Fruit fly (Drosophila melanogaster) whole organism, embryonic: ENCODE data around the gene Sik2.

ENCODE experiments used
- Atf3 ChIP-seq: fragments of 200-800 bp; sonication (Bioruptor generic); optimal IDR thresholded peaks from 3 replicates; lab custom pipeline; 2016; ENCODE audit warnings: missing biosample characterization, missing genetic modification characterization
- CG10274 ChIP-seq: fragments of 200-800 bp; sonication (Bioruptor generic); optimal IDR thresholded peaks from 3 replicates; lab custom pipeline; 2017; ENCODE audit warnings: missing biosample characterization, mild to moderate bottlenecking, missing genetic modification characterization
- CG10979 ChIP-seq: fragments of 200-800 bp; sonication (Bioruptor generic); optimal IDR thresholded peaks from 2 replicates; lab custom pipeline; 2018; ENCODE audit warnings: missing biosample characterization, mild to moderate bottlenecking, missing genetic modification characterization, moderate library complexity
- CG11247 ChIP-seq: fragments of 200-800 bp; sonication (Bioruptor generic); IDR thresholded peaks from 2 replicates; pipeline ENCODE4 v1.3.6; 2022; ENCODE audit warnings: missing biosample characterization, missing genetic modification characterization
- CG11504 ChIP-seq: fragments of 200-800 bp; sonication (Bioruptor generic); optimal IDR thresholded peaks from 3 replicates; lab custom pipeline; 2019; ENCODE audit warnings: missing biosample characterization, mild to moderate bottlenecking, missing genetic modification characterization, moderate library complexity
- CG1233 ChIP-seq: fragments of 200-800 bp; sonication (Bioruptor generic); optimal IDR thresholded peaks from 4 replicates; lab custom pipeline; 2018; ENCODE audit warnings: missing biosample characterization, mild to moderate bottlenecking, missing genetic modification characterization
- CG12391 ChIP-seq: fragments of 200-800 bp; sonication (Bioruptor generic); optimal IDR thresholded peaks from 3 replicates; lab custom pipeline; 2018; ENCODE audit warnings: missing biosample characterization, mild to moderate bottlenecking, missing genetic modification characterization, moderate library complexity
- CG12744 ChIP-seq: fragments of 200-800 bp; sonication (Bioruptor generic); optimal IDR thresholded peaks from 2 replicates; lab custom pipeline; 2016; ENCODE audit warnings: missing biosample characterization, missing genetic modification characterization
- CG15269 ChIP-seq: fragments of 200-800 bp; sonication (Bioruptor generic); optimal IDR thresholded peaks from 2 replicates; lab custom pipeline; 2018; ENCODE audit warnings: missing biosample characterization, mild to moderate bottlenecking, missing genetic modification characterization, moderate library complexity
- CG1647 ChIP-seq: fragments of 200-800 bp; sonication (Bioruptor generic); optimal IDR thresholded peaks from 3 replicates; lab custom pipeline; 2016; ENCODE audit warnings: missing biosample characterization, missing genetic modification characterization
- CG1832 ChIP-seq: fragments of 200-800 bp; sonication (Bioruptor generic); optimal IDR thresholded peaks from 2 replicates; lab custom pipeline; 2017; ENCODE audit warnings: missing biosample characterization, mild to moderate bottlenecking, missing genetic modification characterization, inconsistent platforms
- CG2199 ChIP-seq: fragments of 200-800 bp; sonication (Bioruptor generic); IDR thresholded peaks from 3 replicates; pipeline ENCODE4 v1.3.6; 2022; ENCODE audit warnings: missing biosample characterization, missing genetic modification characterization
- CG30020 ChIP-seq: fragments of 200-800 bp; optimal IDR thresholded peaks from 2 replicates; lab custom pipeline; 2019; ENCODE audit warnings: missing biosample characterization, mild to moderate bottlenecking, missing genetic modification characterization, moderate library complexity
- CG4282 ChIP-seq: fragments of 200-800 bp; sonication (Bioruptor generic); optimal IDR thresholded peaks from 2 replicates; lab custom pipeline; 2016; ENCODE audit warnings: missing biosample characterization, missing genetic modification characterization
- CG7271 ChIP-seq: fragments of 200-800 bp; sonication (Bioruptor generic); optimal IDR thresholded peaks from 2 replicates; lab custom pipeline; 2018; ENCODE audit warnings: missing biosample characterization, mild to moderate bottlenecking, missing genetic modification characterization, moderate library complexity
- CG8089 ChIP-seq: fragments of 200-800 bp; sonication (Bioruptor generic); optimal IDR thresholded peaks from 3 replicates; lab custom pipeline; 2016; ENCODE audit warnings: missing biosample characterization, missing genetic modification characterization
- CG8290 ChIP-seq, 3 experiments: fragments of 200-800 bp; sonication (Bioruptor generic); optimal IDR thresholded peaks; 2 replicates each; lab custom pipeline; 2016 to 2019; ENCODE audit warnings: missing biosample characterization in 3 of 3, missing genetic modification characterization in 3 of 3, mild to moderate bottlenecking in 2 of 3, moderate library complexity in 1 of 3
- CG8388 ChIP-seq: fragments of 200-800 bp; sonication (Bioruptor generic); optimal IDR thresholded peaks from 2 replicates; lab custom pipeline; 2019; ENCODE audit warnings: missing biosample characterization, mild to moderate bottlenecking, missing genetic modification characterization, moderate library complexity
- CG8944 ChIP-seq: fragments of 200-800 bp; sonication (Bioruptor generic); optimal IDR thresholded peaks from 3 replicates; lab custom pipeline; 2016; ENCODE audit warnings: missing biosample characterization, missing genetic modification characterization
- CG9797 ChIP-seq: fragments of 200-800 bp; sonication (Bioruptor generic); optimal IDR thresholded peaks from 3 replicates; lab custom pipeline; 2018; ENCODE audit warnings: missing biosample characterization, mild to moderate bottlenecking, missing genetic modification characterization
- D19A ChIP-seq: fragments of 200-800 bp; optimal IDR thresholded peaks from 3 replicates; lab custom pipeline; 2019; ENCODE audit warnings: missing biosample characterization, mild to moderate bottlenecking, missing genetic modification characterization, moderate library complexity
- Dip2 ChIP-seq: fragments of 200-800 bp; sonication (Bioruptor generic); IDR thresholded peaks from 2 replicates; pipeline ENCODE4 v1.3.6; 2022; ENCODE audit warnings: missing biosample characterization, missing genetic modification characterization
- Dip3 ChIP-seq: fragments of 200-800 bp; sonication (Bioruptor generic); optimal IDR thresholded peaks from 3 replicates; lab custom pipeline; 2016; ENCODE audit warnings: missing biosample characterization, missing genetic modification characterization
- Dll ChIP-seq: fragments of 200-800 bp; sonication (Bioruptor generic); IDR thresholded peaks from 4 replicates; pipeline ENCODE4 v1.3.6; 2022; ENCODE audit warnings: missing biosample characterization, missing genetic modification characterization; ENCODE audit not compliant: partially characterized antibody
- Hr51 ChIP-seq, 2 experiments: fragments of 200-800 bp; sonication (Bioruptor generic); optimal IDR thresholded peaks; 2 replicates in 1 of 2; 3 replicates in 1 of 2; lab custom pipeline; 2016 to 2018; ENCODE audit warnings: missing biosample characterization in 2 of 2, missing genetic modification characterization in 2 of 2, mild to moderate bottlenecking in 1 of 2, moderate library complexity in 1 of 2
- MTF-1 ChIP-seq: fragments of 200-800 bp; sonication (Bioruptor generic); optimal IDR thresholded peaks from 2 replicates; lab custom pipeline; 2018; ENCODE audit warnings: missing biosample characterization, mild to moderate bottlenecking, missing genetic modification characterization, borderline replicate concordance
- Med ChIP-seq: fragments of 200-800 bp; sonication (Bioruptor generic); peaks from one replicate; lab custom pipeline; 2016; ENCODE audit warnings: missing biosample characterization, missing genetic modification characterization, mild to moderate bottlenecking, inconsistent platforms, moderate library complexity
- Six4 ChIP-seq: fragments of 200-800 bp; sonication (Bioruptor generic); optimal IDR thresholded peaks from 2 replicates; lab custom pipeline; 2016; ENCODE audit warnings: missing biosample characterization, missing genetic modification characterization
- Sox102F ChIP-seq: fragments of 200-800 bp; sonication (Bioruptor generic); optimal IDR thresholded peaks from 2 replicates; lab custom pipeline; 2018; ENCODE audit warnings: missing biosample characterization, mild to moderate bottlenecking, missing genetic modification characterization, moderate library complexity
- Spps ChIP-seq: fragments of 200-800 bp; sonication (Bioruptor generic); optimal IDR thresholded peaks from 2 replicates; lab custom pipeline; 2018; ENCODE audit warnings: missing biosample characterization, mild to moderate bottlenecking, missing genetic modification characterization
- abd-A ChIP-seq: fragments of 200-800 bp; sonication (Bioruptor generic); optimal IDR thresholded peaks from 3 replicates; lab custom pipeline; 2019; ENCODE audit warnings: missing biosample characterization, mild to moderate bottlenecking, missing genetic modification characterization, moderate library complexity
- bsh ChIP-seq, 2 experiments: fragments of 200-800 bp; sonication (Bioruptor generic); optimal IDR thresholded peaks; 2 replicates each; lab custom pipeline; 2017 to 2018; ENCODE audit warnings: mild to moderate bottlenecking in 2 of 2, missing biosample characterization in 2 of 2, missing genetic modification characterization in 2 of 2, moderate library complexity in 1 of 2
- disco-r ChIP-seq: fragments of 200-800 bp; sonication (Bioruptor generic); optimal IDR thresholded peaks from 2 replicates; lab custom pipeline; 2016; ENCODE audit warnings: missing biosample characterization, missing genetic modification characterization
- en ChIP-seq: fragments of 200-800 bp; sonication (Bioruptor generic); optimal IDR thresholded peaks from 2 replicates; lab custom pipeline; 2016; ENCODE audit warnings: missing biosample characterization, missing genetic modification characterization
- grau ChIP-seq: fragments of 200-800 bp; optimal IDR thresholded peaks from 3 replicates; lab custom pipeline; 2019; ENCODE audit warnings: missing biosample characterization, mild to moderate bottlenecking, missing genetic modification characterization, moderate library complexity
- ken ChIP-seq: fragments of 200-800 bp; sonication (Bioruptor generic); IDR thresholded peaks from 3 replicates; pipeline ENCODE4 v1.3.6; 2022; ENCODE audit warnings: missing biosample characterization, missing genetic modification characterization
- lmd ChIP-seq: fragments of 200-800 bp; sonication (Bioruptor generic); IDR thresholded peaks from 2 replicates; pipeline ENCODE4 v1.3.6; 2022; ENCODE audit warnings: missing biosample characterization, missing genetic modification characterization
- ranshi ChIP-seq: fragments of 200-800 bp; sonication (Bioruptor generic); IDR thresholded peaks from 2 replicates; pipeline ENCODE4 v1.3.6; 2022; ENCODE audit warnings: missing biosample characterization, missing genetic modification characterization
- salm ChIP-seq: fragments of 200-800 bp; sonication (Bioruptor generic); optimal IDR thresholded peaks from 2 replicates; lab custom pipeline; 2018; ENCODE audit warnings: missing biosample characterization, mild to moderate bottlenecking, missing genetic modification characterization
- slbo ChIP-seq: fragments of 200-800 bp; sonication (Bioruptor generic); IDR thresholded peaks from 2 replicates; pipeline ENCODE4 v1.3.6; 2022; ENCODE audit warnings: missing biosample characterization, missing genetic modification characterization
- sna ChIP-seq: fragments of 200-800 bp; sonication (Bioruptor generic); IDR thresholded peaks from 2 replicates; pipeline ENCODE4 v1.3.6; 2022; ENCODE audit warnings: missing biosample characterization, missing genetic modification characterization; ENCODE audit not compliant: partially characterized antibody
- stc ChIP-seq: fragments of 200-800 bp; sonication (Bioruptor generic); IDR thresholded peaks from 2 replicates; pipeline ENCODE4 v1.3.6; 2022; ENCODE audit warnings: missing biosample characterization, missing genetic modification characterization
- trem ChIP-seq: fragments of 200-800 bp; optimal IDR thresholded peaks from 3 replicates; lab custom pipeline; 2019; ENCODE audit warnings: missing biosample characterization, mild to moderate bottlenecking, missing genetic modification characterization, moderate library complexity
- ttk ChIP-seq: fragments of 200-800 bp; sonication (Bioruptor generic); IDR thresholded peaks from 2 replicates; pipeline ENCODE4 v2.1.2; 2022; ENCODE audit warnings: missing biosample characterization, missing genetic modification characterization
- usp ChIP-seq: fragments of >200 bp; optimal IDR thresholded peaks from 2 replicates; lab custom pipeline; 2017; ENCODE audit warnings: missing biosample characterization, missing genetic modification characterization
- wor ChIP-seq: fragments of 200-800 bp; sonication (Bioruptor generic); IDR thresholded peaks from 2 replicates; pipeline ENCODE4 v1.3.6; 2022; ENCODE audit warnings: missing biosample characterization, missing genetic modification characterization

The Sik2 gene

DNA sequence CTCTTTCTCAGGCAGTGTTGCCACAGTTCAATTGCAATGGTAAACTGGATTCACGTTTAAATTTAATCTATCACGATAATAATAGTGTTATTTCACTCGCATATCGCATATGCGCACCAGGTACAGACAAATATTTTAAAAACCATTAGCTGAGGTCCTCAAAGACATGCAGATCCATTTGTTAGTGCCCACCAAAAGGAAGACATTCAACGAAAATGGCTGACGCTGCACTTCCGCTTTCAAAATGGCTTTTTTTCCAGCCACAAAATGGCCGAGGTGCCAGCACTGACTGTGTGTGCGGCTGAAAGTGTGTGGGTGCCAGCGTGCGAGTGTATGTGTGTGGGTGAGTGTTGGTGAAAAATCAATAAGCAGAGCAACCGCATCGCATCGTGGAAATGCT is 596 bp downstream of the Sik2 start (continued):
- TF ChIP-seq CG1832 (no peak), Hr51 (GFP tag; optimal IDR thresholded peaks at IDR 0.05; lab: Kevin White, UChicago) (peak in 1 of 2 experiments; percentile 36), stc (0 out of 2 replicates have a peak, but pooled peaks have one; percentile 19), slbo (GFP tag; lab: Robert Waterston, UW) (peak; percentile 35; the same call in 1 of the 2 replicates), Dip3 (no peak)

DNA sequence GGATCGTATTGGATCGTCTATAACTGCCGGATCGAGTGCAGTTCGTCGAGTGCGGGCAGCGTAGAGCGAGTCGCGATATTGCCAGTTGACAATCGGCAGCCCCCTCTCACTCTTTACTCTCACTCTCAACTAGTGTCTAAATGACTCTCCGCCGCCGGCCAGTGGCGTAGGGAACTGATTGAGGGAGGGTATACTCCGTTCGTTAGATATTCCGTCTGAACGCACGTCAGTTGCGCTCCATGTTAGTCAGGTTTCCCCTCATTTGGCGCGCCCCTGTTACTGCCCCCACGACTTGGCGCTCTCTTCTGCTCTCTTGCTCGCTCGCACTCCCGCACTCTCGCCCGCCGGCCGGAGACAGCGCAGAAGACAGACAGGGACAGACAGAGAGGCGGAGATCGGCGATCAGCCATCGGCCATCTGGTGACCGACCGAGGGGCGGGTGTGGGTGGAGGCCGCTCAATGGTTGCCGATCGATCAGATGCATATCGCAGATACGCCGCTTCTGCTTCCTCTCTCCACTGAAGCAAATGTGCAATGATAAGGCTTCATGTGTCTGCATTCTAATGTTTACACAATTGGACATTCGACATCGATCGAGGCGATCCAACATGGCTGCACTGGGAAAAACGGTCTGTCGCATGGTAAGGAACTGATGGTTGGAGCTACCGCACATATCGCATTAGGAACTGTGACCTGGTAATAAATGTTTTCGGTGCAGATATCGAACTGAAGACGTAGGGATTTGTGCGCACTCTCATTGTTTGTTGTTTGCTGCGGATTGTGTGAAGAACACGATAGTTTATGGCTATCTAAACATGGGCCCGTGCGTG is 11.4 kb downstream of the Sik2 start, which contains the start of gene moody:
Gene moody, minus strand, starts transcription at position 51 of the 830 bp plus-strand sequence.
- TF ChIP-seq CG15269 (tag; lab: Kevin White, UChicago), result peak; percentile 97
- peak; percentile 91 for TF ChIP-seq D19A (tag; lab: Kevin White, UChicago)
- peak; percentile 92 for TF ChIP-seq CG1832
- TF ChIP-seq Dip2, result peak; percentile 57; the same call in 1 of the 2 replicates
- TF ChIP-seq Dll (GFP tag; lab: Robert Waterston, UW), result peak; percentile 54; the same call in 2 of the 4 replicates
- TF ChIP-seq CG12744 (GFP tag; lab: Kevin White, UChicago), result peak; percentile 96
- TF ChIP-seq sna, result 0 out of 2 replicates have a peak, but pooled peaks have one; percentile 17
- peak; percentile 98 for TF ChIP-seq ranshi
- peak; percentile 86 for TF ChIP-seq CG8388 (GFP tag; lab: Kevin White, UChicago)
- TF ChIP-seq usp (GFP tag; lab: Kevin White, UChicago), result no peak
- peak; percentile 95 for TF ChIP-seq CG12391 (tag; lab: Kevin White, UChicago)
- peak; percentile 100 for TF ChIP-seq Med (GFP tag; lab: Kevin White, UChicago)
- peak; percentile 92 for TF ChIP-seq CG10274 (GFP tag; lab: Kevin White, UChicago)
- TF ChIP-seq CG10979 (tag; lab: Kevin White, UChicago), result peak; percentile 91
- TF ChIP-seq MTF-1 (GFP tag; lab: Kevin White, UChicago), result peak; percentile 97
- peak; percentile 94 for TF ChIP-seq Sox102F (GFP tag; lab: Kevin White, UChicago)
- TF ChIP-seq ken, result peak; percentile 99
- TF ChIP-seq CG8089 (GFP tag; lab: Kevin White, UChicago), result peak; percentile 94
- TF ChIP-seq ttk (GFP tag; lab: Robert Waterston, UW), result peak; percentile 97
- peak; percentile 58 for TF ChIP-seq trem (tag; lab: Kevin White, UChicago)
- TF ChIP-seq CG9797 (GFP tag; lab: Kevin White, UChicago), result peak; percentile 35
- TF ChIP-seq CG8944 (GFP tag; lab: Kevin White, UChicago), result peak; percentile 98
- TF ChIP-seq Six4, result peak; percentile 95
- peak; percentile 99 for TF ChIP-seq lmd (GFP tag; lab: Robert Waterston, UW)
- peak; percentile 95 for TF ChIP-seq grau
- peak; percentile 94 for TF ChIP-seq CG4282 (GFP tag; lab: Kevin White, UChicago)
- TF ChIP-seq en (GFP tag; lab: Kevin White, UChicago), result peak; percentile 97
- peak; percentile 93 for TF ChIP-seq CG11504 (tag; lab: Kevin White, UChicago)
- TF ChIP-seq CG30020 (tag; lab: Kevin White, UChicago), result peak; percentile 64
- peak; percentile 99 for TF ChIP-seq CG11247 (GFP tag; lab: Robert Waterston, UW)
- TF ChIP-seq CG2199 (GFP tag; lab: Robert Waterston, UW), result peak; percentile 97
- TF ChIP-seq abd-A, result peak; percentile 85
- peak; percentile 95 for TF ChIP-seq Atf3 (GFP tag; lab: Kevin White, UChicago)
- TF ChIP-seq salm (tag; lab: Kevin White, UChicago), result peak; percentile 91
- TF ChIP-seq disco-r (GFP tag; lab: Kevin White, UChicago), result peak; percentile 93
- no peak for TF ChIP-seq CG7271 (tag; lab: Kevin White, UChicago)
- peak; percentile 88 for TF ChIP-seq wor
- TF ChIP-seq bsh (GFP tag; optimal IDR thresholded peaks at IDR 0.05; lab: Kevin White, UChicago), result peak; percentile 69 to 95
- peak; percentile 94 for TF ChIP-seq CG1233 (GFP tag; lab: Kevin White, UChicago)
- TF ChIP-seq CG8290 (GFP tag; optimal IDR thresholded peaks at IDR 0.05; lab: Kevin White, UChicago), result peak; percentile 93
- TF ChIP-seq CG8290 (tag; optimal IDR thresholded peaks at IDR 0.05; lab: Kevin White, UChicago), result peak; percentile 71 to 100
- peak; percentile 60 for TF ChIP-seq Spps (tag; lab: Kevin White, UChicago)
- TF ChIP-seq CG1647 (GFP tag; lab: Kevin White, UChicago), result peak; percentile 94
